Worm (Caenorhabditis elegans) whole organism, L4/young adult: ENCODE results near the gene gcy-23.

Source experiments
- W03F9.2 ChIP-seq: fragments of 150-350 bp; optimal IDR thresholded peaks from 2 replicates; lab custom pipeline; 2014; ENCODE audit warnings: missing biosample characterization, missing genetic modification characterization
- him-1 ChIP-seq: sonication (generic microtip); optimal IDR thresholded peaks from 2 replicates; lab custom pipeline; 2016; ENCODE audit warnings: missing genotype, missing genetic modification reagents, missing genetic modification characterization, missing compliant biosample characterization

- TF ChIP-seq him-1 = no peak
- TF ChIP-seq W03F9.2 (tag; lab: Kevin White, UChicago) = no peak
These were observed 48.1 kb upstream of the gcy-23 start for ce11 chrIV:3337275-3337674.
